Worm (Caenorhabditis elegans): ENCODE results near the gene fkh-6.

The fkh-6 gene

ce11 chrII:4334448-4334847 lies 48.8 kb downstream of the fkh-6 start, which contains the start of gene madf-3:
TSS of gene madf-3 (plus strand) at chrII:4334748.
- no peak for TF ChIP-seq nhr-237 (tag; optimal IDR thresholded peaks at IDR 0.05)
- no peak for TF ChIP-seq fos-1 (tag; optimal IDR thresholded peaks at IDR 0.05)
- no peak for TF ChIP-seq zag-1 (tag; optimal IDR thresholded peaks at IDR 0.05)
- TF ChIP-seq lin-11 (tag; optimal IDR thresholded peaks at IDR 0.05): no peak
- no peak for TF ChIP-seq ama-1 (optimal IDR thresholded peaks at IDR 0.05)
- TF ChIP-seq nhr-129 (tag; optimal IDR thresholded peaks at IDR 0.05): no peak
- TF ChIP-seq unc-55 (GFP tag; optimal IDR thresholded peaks at IDR 0.05): no peak
- no peak for TF ChIP-seq nhr-23 (tag; optimal IDR thresholded peaks at IDR 0.05)
- no peak for TF ChIP-seq mdl-1 (tag; optimal IDR thresholded peaks at IDR 0.05)
- TF ChIP-seq ZK546.5 (tag; optimal IDR thresholded peaks at IDR 0.05): no peak
- no peak for TF ChIP-seq mbf-1 (tag; optimal IDR thresholded peaks at IDR 0.05)
- no peak for TF ChIP-seq nhr-12 (tag; optimal IDR thresholded peaks at IDR 0.05)
- no peak for TF ChIP-seq F13H6.1 (tag; optimal IDR thresholded peaks at IDR 0.05)
- TF ChIP-seq elt-1 (tag; optimal IDR thresholded peaks at IDR 0.05): no peak
- no peak for TF ChIP-seq Y55F3AM.14 (GFP tag; optimal IDR thresholded peaks at IDR 0.05)
- no peak for TF ChIP-seq ztf-4 (tag; optimal IDR thresholded peaks at IDR 0.05)
- no peak for TF ChIP-seq nhr-11 (tag; optimal IDR thresholded peaks at IDR 0.05)
- no peak for TF ChIP-seq nhr-10 (tag; optimal IDR thresholded peaks at IDR 0.05)

Measured in whole organism, L2 larva.